Worm (Caenorhabditis elegans) whole organism, early embryonic: ENCODE data around the gene pct-1.

Source experiments
- aly-1 ChIP-seq: sonication (generic microtip); optimal IDR thresholded peaks from 2 replicates; lab custom pipeline; 2016; ENCODE audit warnings: missing genetic modification characterization, missing compliant biosample characterization
- ama-1 ChIP-seq: fragments of 150-350 bp; optimal IDR thresholded peaks from 2 replicates; lab custom pipeline; 2014
- ceh-13 ChIP-seq: fragments of 200-800 bp; sonication (Bioruptor generic); optimal IDR thresholded peaks from 2 replicates; lab custom pipeline; 2018; ENCODE audit warnings: mild to moderate bottlenecking, missing genetic modification characterization, missing compliant biosample characterization
- ceh-36 ChIP-seq: sonication (generic microtip); optimal IDR thresholded peaks from 2 replicates; lab custom pipeline; 2016; ENCODE audit warnings: missing genetic modification characterization, inconsistent platforms, missing compliant biosample characterization
- ets-7 ChIP-seq: sonication (generic microtip); optimal IDR thresholded peaks from 2 replicates; lab custom pipeline; 2016; ENCODE audit warnings: missing genotype, missing genetic modification characterization, missing compliant biosample characterization
- flt-1 ChIP-seq: fragments of 200-800 bp; sonication (Bioruptor generic); IDR thresholded peaks from 2 replicates; pipeline ENCODE4 v1.3.6; 2022; ENCODE audit warnings: missing genetic modification characterization, missing compliant biosample characterization
- hmbx-1 ChIP-seq: sonication (generic microtip); optimal IDR thresholded peaks from 2 replicates; lab custom pipeline; 2016; ENCODE audit warnings: mild to moderate bottlenecking, missing genetic modification characterization, missing compliant biosample characterization
- hmg-4 ChIP-seq: fragments of 200-800 bp; sonication (Bioruptor generic); optimal IDR thresholded peaks from 2 replicates; lab custom pipeline; 2018; ENCODE audit warnings: mild to moderate bottlenecking, missing genetic modification characterization, missing compliant biosample characterization
- hnd-1 ChIP-seq: sonication (generic microtip); optimal IDR thresholded peaks from 2 replicates; lab custom pipeline; 2016; ENCODE audit warnings: missing genetic modification characterization, missing compliant biosample characterization
- scrt-1 ChIP-seq: fragments of 200-800 bp; sonication (Bioruptor generic); IDR thresholded peaks from 2 replicates; pipeline ENCODE4 v1.3.6; 2022; ENCODE audit warnings: missing genetic modification characterization, missing compliant biosample characterization
- sea-1 ChIP-seq: fragments of 200-800 bp; sonication (Bioruptor generic); conservative IDR thresholded peaks from 2 replicates; pipeline ENCODE4 v1.3.6; 2022; ENCODE audit warnings: missing genetic modification characterization, missing compliant biosample characterization
- tbx-11 ChIP-seq: fragments of 200-800 bp; sonication (Bioruptor generic); IDR thresholded peaks from 2 replicates; pipeline ENCODE4 v1.3.6; 2022; ENCODE audit warnings: missing genetic modification characterization, missing compliant biosample characterization
- tbx-37 ChIP-seq: fragments of 200-800 bp; sonication (Bioruptor generic); conservative IDR thresholded peaks from 2 replicates; pipeline ENCODE4 v1.3.6; 2022; ENCODE audit warnings: missing genetic modification reagents, missing genetic modification characterization, missing compliant biosample characterization
- tra-4 ChIP-seq: sonication (generic microtip); optimal IDR thresholded peaks from 2 replicates; lab custom pipeline; 2017; ENCODE audit warnings: missing genetic modification characterization, missing compliant biosample characterization

- TF ChIP-seq tra-4 (no peak), tbx-11 (no peak), aly-1 (tag; lab: Kevin White, UChicago) (no peak), ets-7 (no peak), ceh-36 (no peak), ama-1 (no peak), flt-1 (no peak), scrt-1 (no peak), hmg-4 (no peak), sea-1 (GFP tag; lab: Robert Waterston, UW) (no peak), hmbx-1 (no peak), ceh-13 (no peak), tbx-37 (no peak), hnd-1 (no peak)
Observed at ce11 chrIV:8127430-8127829, 48.9 kb upstream of the pct-1 start.
